Fruit fly (Drosophila melanogaster): Measurements from ENCODE around the gene CG44271.

CG44271 gene

dm6 chr2L:6747814-6748213 lies at the start of gene CG44271:
TSS of gene CG44271 (minus strand) at chr2L:6747914.
- TF ChIP-seq CG13204 (GFP tag; optimal IDR thresholded peaks at IDR 0.05): no peak
- TF ChIP-seq Snoo (tag; optimal IDR thresholded peaks at IDR 0.05): no peak
- no peak for TF ChIP-seq CG12605 (GFP tag; IDR thresholded peaks at IDR 0.05)
- no peak for TF ChIP-seq Pif1B (GFP tag; optimal IDR thresholded peaks at IDR 0.05)
- TF ChIP-seq CG9948 (tag; optimal IDR thresholded peaks at IDR 0.05): no peak

dm6 chr2L:6797408-6797807 lies 49.7 kb upstream of the CG44271 start:
- TF ChIP-seq Ets98B (GFP tag; IDR thresholded peaks at IDR 0.05): no peak
- no peak for TF ChIP-seq CG34367 (tag; optimal IDR thresholded peaks at IDR 0.05)
- TF ChIP-seq CG32121 (GFP tag; IDR thresholded peaks at IDR 0.05): no peak
- peak; percentile 27 for TF ChIP-seq D1 (tag; optimal IDR thresholded peaks at IDR 0.05)
- TF ChIP-seq Pif1B (GFP tag; optimal IDR thresholded peaks at IDR 0.05): no peak
- no peak for TF ChIP-seq CG4496 (GFP tag; IDR thresholded peaks at IDR 0.05)
- no peak for TF ChIP-seq CG17806 (tag; optimal IDR thresholded peaks at IDR 0.05)

dm6 chr2L:6794956-6795522 lies 47.3 kb upstream of the CG44271 start:
- no peak for TF ChIP-seq EcR (GFP tag; optimal IDR thresholded peaks at IDR 0.05)
- TF ChIP-seq Ets98B (GFP tag; IDR thresholded peaks at IDR 0.05): no peak
- peak; percentile 33; the same call in 1 of the 2 replicates for TF ChIP-seq CG32121 (GFP tag; IDR thresholded peaks at IDR 0.05)

dm6 chr2L:6794418-6794793 lies 46.7 kb upstream of the CG44271 start:
- TF ChIP-seq Pif1B (GFP tag; optimal IDR thresholded peaks at IDR 0.05) (no peak), CG34367 (tag; optimal IDR thresholded peaks at IDR 0.05) (no peak), Ets98B (GFP tag; IDR thresholded peaks at IDR 0.05) (no peak), CG32121 (GFP tag; IDR thresholded peaks at IDR 0.05) (no peak), CG14655 (GFP tag; optimal IDR thresholded peaks at IDR 0.05) (no peak), D1 (tag; optimal IDR thresholded peaks at IDR 0.05) (no peak), rn (GFP tag; IDR thresholded peaks at IDR 0.05) (no peak)

- TF ChIP-seq fd96Ca (GFP tag; IDR thresholded peaks at IDR 0.05): no peak
- TF ChIP-seq CG32121 (GFP tag; IDR thresholded peaks at IDR 0.05): peak; percentile 44; the same call in 1 of the 2 replicates
These were observed 46.2 kb upstream of the CG44271 start for dm6 chr2L:6793763-6794417.

- TF ChIP-seq fd96Ca (GFP tag; IDR thresholded peaks at IDR 0.05) (no peak), Ets98B (GFP tag; IDR thresholded peaks at IDR 0.05) (peak; percentile 27; the same call in 1 of the 2 replicates), EcR (GFP tag; optimal IDR thresholded peaks at IDR 0.05) (peak; percentile 13)
These were observed 44.2 kb upstream of the CG44271 start for dm6 chr2L:6791845-6792443.

dm6 chr2L:6789358-6789757 lies 41.6 kb upstream of the CG44271 start:
- TF ChIP-seq CG8301 (tag; optimal IDR thresholded peaks at IDR 0.05): no peak
- no peak for TF ChIP-seq CG14655 (GFP tag; optimal IDR thresholded peaks at IDR 0.05)
- TF ChIP-seq gl (tag; optimal IDR thresholded peaks at IDR 0.05): peak; percentile 23
- no peak for TF ChIP-seq D1 (tag; optimal IDR thresholded peaks at IDR 0.05)
- no peak for TF ChIP-seq CG12605 (GFP tag; IDR thresholded peaks at IDR 0.05)
- TF ChIP-seq CG4496 (GFP tag; IDR thresholded peaks at IDR 0.05): no peak
- TF ChIP-seq CG34367 (tag; optimal IDR thresholded peaks at IDR 0.05): no peak
- TF ChIP-seq CG13204 (GFP tag; optimal IDR thresholded peaks at IDR 0.05): no peak
- TF ChIP-seq CG15710 (tag; optimal IDR thresholded peaks at IDR 0.05): no peak
- no peak for TF ChIP-seq fd96Ca (GFP tag; IDR thresholded peaks at IDR 0.05)
- TF ChIP-seq Pif1B (GFP tag; optimal IDR thresholded peaks at IDR 0.05): no peak
- TF ChIP-seq rn (GFP tag; IDR thresholded peaks at IDR 0.05): no peak
- TF ChIP-seq EcR (GFP tag; optimal IDR thresholded peaks at IDR 0.05): peak; percentile 14
- TF ChIP-seq CG8159 (tag; optimal IDR thresholded peaks at IDR 0.05): no peak

dm6 chr2L:6787973-6788368 lies 40.3 kb upstream of the CG44271 start:
- TF ChIP-seq CG14655 (GFP tag; optimal IDR thresholded peaks at IDR 0.05): peak; percentile 75
- TF ChIP-seq CG9948 (tag; optimal IDR thresholded peaks at IDR 0.05): peak; percentile 71
- no peak for TF ChIP-seq rn (GFP tag; IDR thresholded peaks at IDR 0.05)
- peak; percentile 8 for TF ChIP-seq D1 (tag; optimal IDR thresholded peaks at IDR 0.05)
- TF ChIP-seq CG17806 (tag; optimal IDR thresholded peaks at IDR 0.05): peak; percentile 68
- TF ChIP-seq CG12605 (GFP tag; IDR thresholded peaks at IDR 0.05): no peak; the same call in 1 of the 2 replicates
- TF ChIP-seq CG32121 (GFP tag; IDR thresholded peaks at IDR 0.05): no peak
- TF ChIP-seq CG4496 (GFP tag; IDR thresholded peaks at IDR 0.05): peak; percentile 65; the same call in 1 of the 3 replicates
- peak; percentile 65 for TF ChIP-seq CG8159 (tag; optimal IDR thresholded peaks at IDR 0.05)
- no peak for TF ChIP-seq CG13204 (GFP tag; optimal IDR thresholded peaks at IDR 0.05)
- TF ChIP-seq CG15710 (tag; optimal IDR thresholded peaks at IDR 0.05): peak; percentile 43
- TF ChIP-seq CG8301 (tag; optimal IDR thresholded peaks at IDR 0.05): peak; percentile 83
- TF ChIP-seq Snoo (tag; optimal IDR thresholded peaks at IDR 0.05): no peak
- TF ChIP-seq gl (tag; optimal IDR thresholded peaks at IDR 0.05): no peak
- peak; percentile 60; the same call in 2 of the 3 replicates for TF ChIP-seq fd96Ca (GFP tag; IDR thresholded peaks at IDR 0.05)
- TF ChIP-seq Pif1A (GFP tag; optimal IDR thresholded peaks at IDR 0.05): peak; percentile 24
- no peak for TF ChIP-seq CG10348 (GFP tag; IDR thresholded peaks at IDR 0.05)
- TF ChIP-seq Ets98B (GFP tag; IDR thresholded peaks at IDR 0.05): peak; percentile 5; the same call in 1 of the 2 replicates
- peak; percentile 36 for TF ChIP-seq CG34367 (tag; optimal IDR thresholded peaks at IDR 0.05)
- peak; percentile 7 for TF ChIP-seq Pif1B (GFP tag; optimal IDR thresholded peaks at IDR 0.05)
- no peak for TF ChIP-seq EcR (GFP tag; optimal IDR thresholded peaks at IDR 0.05)

Data from whole organism, pupa.